Fruit fly (Drosophila melanogaster): ENCODE data around the gene NFAT.

The NFAT gene

dm6 chrX:13626579-13626894, 2.0 kb downstream of the NFAT start:
- peak; percentile 38 for TF ChIP-seq CG17801 (GFP tag; optimal IDR thresholded peaks at IDR 0.05; ENCODE audit: partially characterized antibody)

- TF ChIP-seq CG17801 (GFP tag; optimal IDR thresholded peaks at IDR 0.05; ENCODE audit: partially characterized antibody) = no peak
Observed at dm6 chrX:13627855-13628254, 3.3 kb downstream of the NFAT start.

- no peak for TF ChIP-seq CG17801 (GFP tag; optimal IDR thresholded peaks at IDR 0.05; ENCODE audit: partially characterized antibody)
Observed at dm6 chrX:13629414-13629813, 4.9 kb downstream of the NFAT start.

dm6 chrX:13630290-13630900, 5.8 kb downstream of the NFAT start:
- no peak for TF ChIP-seq CG17801 (GFP tag; optimal IDR thresholded peaks at IDR 0.05; ENCODE audit: partially characterized antibody)

dm6 chrX:13632606-13633005, 8.1 kb downstream of the NFAT start:
- TF ChIP-seq CG17801 (GFP tag; optimal IDR thresholded peaks at IDR 0.05; ENCODE audit: partially characterized antibody) = no peak

- no peak for TF ChIP-seq CG17801 (GFP tag; optimal IDR thresholded peaks at IDR 0.05; ENCODE audit: partially characterized antibody)
Observed at dm6 chrX:13633298-13633891, 8.8 kb downstream of the NFAT start.

dm6 chrX:13634254-13634999, 9.9 kb downstream of the NFAT start:
- peak; percentile 79 for TF ChIP-seq CG17801 (GFP tag; optimal IDR thresholded peaks at IDR 0.05; ENCODE audit: partially characterized antibody)

- no peak for TF ChIP-seq CG17801 (GFP tag; optimal IDR thresholded peaks at IDR 0.05; ENCODE audit: partially characterized antibody)
Observed at dm6 chrX:13635000-13635368, 10.4 kb downstream of the NFAT start.

dm6 chrX:13636810-13637209, 12.3 kb downstream of the NFAT start:
- no peak for TF ChIP-seq CG17801 (GFP tag; optimal IDR thresholded peaks at IDR 0.05; ENCODE audit: partially characterized antibody)

dm6 chrX:13637588-13637987, 13.0 kb downstream of the NFAT start:
- no peak for TF ChIP-seq CG17801 (GFP tag; optimal IDR thresholded peaks at IDR 0.05; ENCODE audit: partially characterized antibody)

- TF ChIP-seq CG17801 (GFP tag; optimal IDR thresholded peaks at IDR 0.05; ENCODE audit: partially characterized antibody) = peak; percentile 97
Observed at dm6 chrX:13639998-13640691, 15.6 kb downstream of the NFAT start.

dm6 chrX:13640692-13641011, 16.1 kb downstream of the NFAT start:
- TF ChIP-seq CG17801 (GFP tag; optimal IDR thresholded peaks at IDR 0.05; ENCODE audit: partially characterized antibody) = no peak

- TF ChIP-seq CG17801 (GFP tag; optimal IDR thresholded peaks at IDR 0.05; ENCODE audit: partially characterized antibody) = peak; percentile 81
Observed at dm6 chrX:13641115-13641890, 16.8 kb downstream of the NFAT start.

- TF ChIP-seq CG17801 (GFP tag; optimal IDR thresholded peaks at IDR 0.05; ENCODE audit: partially characterized antibody) = peak; percentile 8
Observed at dm6 chrX:13641891-13642617, 17.5 kb downstream of the NFAT start.

- no peak for TF ChIP-seq CG17801 (GFP tag; optimal IDR thresholded peaks at IDR 0.05; ENCODE audit: partially characterized antibody)
Observed at dm6 chrX:13643961-13644360, 19.4 kb downstream of the NFAT start.

Measured in ovary, adult (tissue).